Fruit fly (Drosophila melanogaster) whole organism, wandering third instar larva: ENCODE results near the gene CG5274.

Experiments used
- Abd-B ChIP-seq: fragments of >200 bp; optimal IDR thresholded peaks from 2 replicates; lab custom pipeline; 2017; ENCODE audit warnings: missing biosample characterization, missing genetic modification characterization
- CG32264 ChIP-seq: fragments of 200-800 bp; sonication (Bioruptor generic); optimal IDR thresholded peaks from 2 replicates; lab custom pipeline; 2016; ENCODE audit warnings: missing biosample characterization, missing genetic modification characterization
- CG9705 ChIP-seq: fragments of 200-800 bp; sonication (Bioruptor generic); optimal IDR thresholded peaks from 2 replicates; lab custom pipeline; 2018; ENCODE audit warnings: missing biosample characterization, mild to moderate bottlenecking, missing genetic modification characterization
- CrebA ChIP-seq: fragments of 200-800 bp; sonication (Bioruptor generic); optimal IDR thresholded peaks from 2 replicates; lab custom pipeline; 2016; ENCODE audit warnings: missing biosample characterization, mild to moderate bottlenecking, missing genetic modification characterization, borderline replicate concordance
- Dfd ChIP-seq: fragments of >200 bp; optimal IDR thresholded peaks from 2 replicates; lab custom pipeline; 2017; ENCODE audit warnings: missing biosample characterization, missing genetic modification characterization
- Dif ChIP-seq: fragments of 200-275, 200-300 bp; sonication (Bioruptor generic); optimal IDR thresholded peaks from 2 replicates; lab custom pipeline; 2018; ENCODE audit warnings: missing biosample characterization, missing genetic modification characterization; ENCODE audit not compliant: partially characterized antibody
- GATAd ChIP-seq: sonication (Bioruptor generic); optimal IDR thresholded peaks from 2 replicates; lab custom pipeline; 2016; ENCODE audit warnings: missing biosample characterization, missing genetic modification characterization
- HLH106 ChIP-seq: fragments of 200-800 bp; optimal IDR thresholded peaks from 3 replicates; lab custom pipeline; 2019; ENCODE audit warnings: missing biosample characterization, mild to moderate bottlenecking, missing genetic modification characterization, moderate library complexity
- Hnf4 ChIP-seq: fragments of 200-800 bp; sonication (Bioruptor generic); optimal IDR thresholded peaks from 2 replicates; lab custom pipeline; 2016; ENCODE audit warnings: missing biosample characterization, mild to moderate bottlenecking, missing genetic modification characterization
- Hr78 ChIP-seq: fragments of >200 bp; optimal IDR thresholded peaks from 2 replicates; lab custom pipeline; 2017; ENCODE audit warnings: missing biosample characterization, missing genetic modification characterization
- Hr83 ChIP-seq: fragments of 200-300 bp; sonication (Bioruptor generic); optimal IDR thresholded peaks from 2 replicates; lab custom pipeline; 2016; ENCODE audit warnings: missing biosample characterization, mild to moderate bottlenecking, missing genetic modification characterization, moderate library complexity; ENCODE audit not compliant: poor library complexity, severe bottlenecking
- Jra ChIP-seq: sonication (Bioruptor generic); optimal IDR thresholded peaks from 2 replicates; lab custom pipeline; 2016; ENCODE audit warnings: missing biosample characterization, missing genetic modification characterization
- Myc ChIP-seq: fragments of >200 bp; optimal IDR thresholded peaks from 2 replicates; lab custom pipeline; 2017
- N ChIP-seq: fragments of >200 bp; optimal IDR thresholded peaks from 2 replicates; lab custom pipeline; 2018; ENCODE audit warnings: missing biosample characterization, missing external identifiers, missing genetic modification characterization
- OdsH ChIP-seq: fragments of 200-800 bp; sonication (Bioruptor generic); optimal IDR thresholded peaks from 2 replicates; lab custom pipeline; 2016; ENCODE audit warnings: missing biosample characterization, mild to moderate bottlenecking, missing genetic modification characterization
- Rel ChIP-seq, 2 experiments: fragments of 200-800 bp; sonication (Bioruptor generic) in 1 of 2; optimal IDR thresholded peaks; 2 replicates in 1 of 2; 3 replicates in 1 of 2; lab custom pipeline; 2016 to 2019; ENCODE audit warnings: mild to moderate bottlenecking in 2 of 2, missing biosample characterization in 2 of 2, missing genetic modification characterization in 2 of 2, moderate library complexity in 1 of 2
- Sp1 ChIP-seq: fragments of 200-800 bp; sonication (Bioruptor generic); optimal IDR thresholded peaks from 3 replicates; lab custom pipeline; 2019; ENCODE audit warnings: missing biosample characterization, mild to moderate bottlenecking, missing genetic modification characterization, moderate library complexity
- Vsx2 ChIP-seq: fragments of 200-300, 225-300 bp; sonication (Bioruptor generic); optimal IDR thresholded peaks from 2 replicates; lab custom pipeline; 2018; ENCODE audit warnings: missing biosample characterization, missing genetic modification characterization; ENCODE audit not compliant: partially characterized antibody
- br ChIP-seq: fragments of 200-800 bp; sonication (Bioruptor generic); optimal IDR thresholded peaks from 2 replicates; lab custom pipeline; 2016; ENCODE audit warnings: missing biosample characterization, missing genetic modification characterization
- brk ChIP-seq: fragments of 200-800 bp; sonication (Bioruptor generic); optimal IDR thresholded peaks from 2 replicates; lab custom pipeline; 2016; ENCODE audit warnings: missing biosample characterization, mild to moderate bottlenecking, missing genetic modification characterization
- dl ChIP-seq, 2 experiments: fragments of 175-275, 200-275 bp in 1 of 2; fragments of 200-275 bp in 1 of 2; sonication (Bioruptor generic); optimal IDR thresholded peaks; lab custom pipeline; 2018; ENCODE audit warnings: mild to moderate bottlenecking in 2 of 2, missing biosample characterization in 2 of 2, missing genetic modification characterization in 2 of 2, moderate library complexity in 2 of 2; ENCODE audit not compliant: partially characterized antibody in 2 of 2, insufficient read depth in 1 of 2
- dsf ChIP-seq: sonication (Bioruptor generic); optimal IDR thresholded peaks from 2 replicates; lab custom pipeline; 2016; ENCODE audit warnings: missing biosample characterization, missing genetic modification characterization, borderline replicate concordance
- ey ChIP-seq: fragments of 200-800 bp; sonication (Bioruptor generic); optimal IDR thresholded peaks from 2 replicates; lab custom pipeline; 2016; ENCODE audit warnings: missing biosample characterization, missing genetic modification characterization
- fru ChIP-seq: fragments of 200-800 bp; sonication (Bioruptor generic); optimal IDR thresholded peaks from 3 replicates; lab custom pipeline; 2016; ENCODE audit warnings: missing biosample characterization, mild to moderate bottlenecking, missing genetic modification characterization
- h ChIP-seq: fragments of 200-800 bp; sonication (Bioruptor generic); optimal IDR thresholded peaks from 3 replicates; lab custom pipeline; 2016; ENCODE audit warnings: missing biosample characterization, mild to moderate bottlenecking, missing genetic modification characterization
- jim ChIP-seq: fragments of 175-275, 200-325 bp; sonication (Bioruptor generic); optimal IDR thresholded peaks from 2 replicates; lab custom pipeline; 2016; ENCODE audit warnings: missing biosample characterization, mild to moderate bottlenecking, missing genetic modification characterization
- lola ChIP-seq: fragments of >200 bp; optimal IDR thresholded peaks from 2 replicates; lab custom pipeline; 2017; ENCODE audit warnings: missing biosample characterization, missing genetic modification characterization
- pan ChIP-seq: fragments of >200 bp; optimal IDR thresholded peaks from 2 replicates; lab custom pipeline; 2017
- psq ChIP-seq: fragments of 200-800 bp; sonication (Bioruptor generic); optimal IDR thresholded peaks from 3 replicates; lab custom pipeline; 2017; ENCODE audit warnings: missing biosample characterization, mild to moderate bottlenecking, missing genetic modification characterization, moderate library complexity
- rgr ChIP-seq: fragments of 200-800 bp; sonication (Bioruptor generic); optimal IDR thresholded peaks from 3 replicates; lab custom pipeline; 2016; ENCODE audit warnings: missing biosample characterization, mild to moderate bottlenecking, missing genetic modification characterization
- sage ChIP-seq: fragments of 200-800 bp; sonication (Bioruptor generic); optimal IDR thresholded peaks from 2 replicates; lab custom pipeline; 2016; ENCODE audit warnings: missing biosample characterization, mild to moderate bottlenecking, missing genetic modification characterization
- sv ChIP-seq: fragments of 200-800 bp; sonication (Bioruptor generic); optimal IDR thresholded peaks from 3 replicates; lab custom pipeline; 2016; ENCODE audit warnings: missing biosample characterization, missing genetic modification characterization
- tai ChIP-seq: sonication (Bioruptor generic); optimal IDR thresholded peaks from 2 replicates; lab custom pipeline; 2016; ENCODE audit warnings: missing biosample characterization, missing genetic modification characterization
- usp ChIP-seq: fragments of >200 bp; optimal IDR thresholded peaks from 2 replicates; lab custom pipeline; 2017; ENCODE audit warnings: missing biosample characterization, missing genetic modification characterization
- woc ChIP-seq: sonication (Bioruptor generic); optimal IDR thresholded peaks from 2 replicates; lab custom pipeline; 2016; ENCODE audit warnings: missing biosample characterization, mild to moderate bottlenecking, missing genetic modification characterization

CG5274 gene

dm6 chr3L:20410780-20411179 is 16.7 kb downstream of the CG5274 start:
- TF ChIP-seq N (GFP tag; lab: Kevin White, UChicago) (peak; percentile 11), dsf (no peak), Sp1 (GFP tag; lab: Kevin White, UChicago) (no peak), sage (GFP tag; lab: Kevin White, UChicago) (no peak), CrebA (GFP tag; lab: Kevin White, UChicago) (no peak), fru (peak; percentile 2), sv (GFP tag; lab: Kevin White, UChicago) (no peak), psq (no peak), Myc (peak; percentile 27), pan (lab: Kevin White, UChicago) (no peak), GATAd (GFP tag; lab: Kevin White, UChicago) (no peak), Hr78 (no peak), Hr83 (GFP tag; lab: Kevin White, UChicago) (no peak), OdsH (GFP tag; lab: Kevin White, UChicago) (no peak), Dif (no peak), woc (GFP tag; lab: Kevin White, UChicago) (no peak), dl (GFP tag; optimal IDR thresholded peaks at IDR 0.05; lab: Kevin White, UChicago; ENCODE audit: insufficient read depth in 1 of 2, partially characterized antibody in 2 of 2) (no peak), Vsx2 (GFP tag; lab: Kevin White, UChicago) (peak; percentile 93), CG32264 (GFP tag; lab: Kevin White, UChicago) (no peak), rgr (GFP tag; lab: Kevin White, UChicago) (peak; percentile 7), CG9705 (GFP tag; lab: Kevin White, UChicago) (no peak), usp (no peak), HLH106 (no peak), brk (GFP tag; lab: Kevin White, UChicago) (no peak), tai (no peak)
- TF ChIP-seq, all 38 proteins: peak for 5

- TF ChIP-seq br (GFP tag; lab: Kevin White, UChicago) (no peak), Jra (no peak), CG32264 (GFP tag; lab: Kevin White, UChicago) (no peak), HLH106 (no peak), dsf (no peak), Hr78 (no peak), pan (lab: Kevin White, UChicago) (no peak)
Observed at dm6 chr3L:20410345-20410744, 17.1 kb downstream of the CG5274 start, which contains the start of gene CG13248. Gene CG13248 (minus strand): TSS chr3L:20410566.

dm6 chr3L:20405971-20406948 is 21.2 kb downstream of the CG5274 start:
- peak; percentile 66 for TF ChIP-seq Myc
- peak; percentile 14 for TF ChIP-seq Sp1 (GFP tag; lab: Kevin White, UChicago)
- no peak for TF ChIP-seq woc (GFP tag; lab: Kevin White, UChicago)
- TF ChIP-seq N (GFP tag; lab: Kevin White, UChicago) = peak; percentile 64

- TF ChIP-seq Abd-B (GFP tag; lab: Kevin White, UChicago) (no peak), rgr (GFP tag; lab: Kevin White, UChicago) (no peak), usp (no peak), Jra (no peak), Hnf4 (GFP tag; lab: Kevin White, UChicago) (no peak), lola (GFP tag; lab: Kevin White, UChicago) (no peak), ey (no peak), fru (no peak), HLH106 (no peak), tai (no peak), h (GFP tag; lab: Kevin White, UChicago) (no peak), jim (GFP tag; lab: Kevin White, UChicago) (no peak), Rel (GFP tag; optimal IDR thresholded peaks at IDR 0.05; lab: Kevin White, UChicago) (no peak), Rel (tag; optimal IDR thresholded peaks at IDR 0.05; lab: Kevin White, UChicago) (no peak), Dfd (GFP tag; lab: Kevin White, UChicago) (no peak), Dif (no peak), woc (GFP tag; lab: Kevin White, UChicago) (no peak)
Observed at dm6 chr3L:20405337-20405887, 22.1 kb downstream of the CG5274 start.
